Worm (Caenorhabditis elegans) whole organism, young adult: ENCODE data around the gene sdz-11.

ENCODE experiments used
- F23B12.7 ChIP-seq: sonication (generic microtip); optimal IDR thresholded peaks from 2 replicates; lab custom pipeline; 2017; ENCODE audit warnings: missing genetic modification characterization, mild to moderate bottlenecking, missing compliant biosample characterization, antibody characterized with exemption, moderate library complexity; ENCODE audit not compliant: insufficient read depth
- K12H6.12 ChIP-seq: fragments of 200-800 bp; sonication (Bioruptor generic); optimal IDR thresholded peaks from 2 replicates; lab custom pipeline; 2018; ENCODE audit warnings: mild to moderate bottlenecking, missing genetic modification characterization, missing compliant biosample characterization
- hrde-1 ChIP-seq: sonication (generic microtip); optimal IDR thresholded peaks from 2 replicates; lab custom pipeline; 2016; ENCODE audit warnings: missing genetic modification characterization, mild to moderate bottlenecking, missing compliant biosample characterization, moderate library complexity, missing genotype, missing genetic modification reagents, borderline replicate concordance
- lin-26 ChIP-seq: fragments of 200-800 bp; sonication (Bioruptor generic); IDR thresholded peaks from 2 replicates; pipeline ENCODE4 v1.3.6; 2022; ENCODE audit warnings: missing genetic modification reagents, missing genetic modification characterization, missing compliant biosample characterization
- mcd-1 ChIP-seq: fragments of 200-800 bp; sonication (Bioruptor generic); IDR thresholded peaks from 2 replicates; pipeline ENCODE4 v1.3.6; 2022; ENCODE audit warnings: missing genetic modification reagents, missing genetic modification characterization, missing compliant biosample characterization
- mxl-1 ChIP-seq: sonication (generic microtip); optimal IDR thresholded peaks from 2 replicates; lab custom pipeline; 2016; ENCODE audit warnings: missing genetic modification characterization, missing compliant biosample characterization
- pha-4 ChIP-seq: fragments of 150-350 bp; sonication (generic microtip); optimal IDR thresholded peaks from 2 replicates; lab custom pipeline; 2014; ENCODE audit warnings: missing biosample characterization, missing genetic modification reagents, missing genetic modification characterization
- tlf-1 ChIP-seq: fragments of 200-800 bp; sonication (Bioruptor generic); optimal IDR thresholded peaks from 2 replicates; lab custom pipeline; 2018; ENCODE audit warnings: mild to moderate bottlenecking, missing genetic modification characterization, missing compliant biosample characterization
- zim-3 ChIP-seq: sonication (generic microtip); optimal IDR thresholded peaks from 2 replicates; lab custom pipeline; 2017; ENCODE audit warnings: mild to moderate bottlenecking, missing genetic modification characterization, moderate library complexity, missing compliant biosample characterization

ce11 chrII:3777802-3778201 is 25.7 kb upstream of the sdz-11 start:
- TF ChIP-seq lin-26 (GFP tag; lab: Robert Waterston, UW) = no peak
- no peak for TF ChIP-seq mcd-1 (GFP tag; lab: Robert Waterston, UW)
- no peak for TF ChIP-seq mxl-1 (tag; lab: Kevin White, UChicago)
- TF ChIP-seq pha-4 (tag; lab: Kevin White, UChicago) = no peak
- TF ChIP-seq K12H6.12 (tag; lab: Kevin White, UChicago) = no peak
- TF ChIP-seq hrde-1 (tag; lab: Kevin White, UChicago) = no peak
- TF ChIP-seq zim-3 (tag; lab: Kevin White, UChicago) = no peak
- TF ChIP-seq tlf-1 (GFP tag; lab: Kevin White, UChicago) = no peak
- no peak for TF ChIP-seq F23B12.7 (tag; lab: Kevin White, UChicago)
